Fruit fly (Drosophila melanogaster) S2 (cell line): Measurements from ENCODE around the gene per.

Experiments
- CG8478 ChIP-seq: fragments of >200 bp; optimal IDR thresholded peaks from 2 replicates; lab custom pipeline; 2018
- CTCF ChIP-seq, 2 experiments: fragments of >200 bp; optimal IDR thresholded peaks; 2 replicates each; lab custom pipeline; 2018

dm6 chrX:2707377-2708090 lies 22.2 kb downstream of the per start, which contains the start of gene CG2680:
- no peak for TF ChIP-seq CG8478 (lab: Kevin White, UChicago)
- no peak for TF ChIP-seq CTCF (optimal IDR thresholded peaks at IDR 0.05; lab: Kevin White, UChicago)
